Fruit fly (Drosophila melanogaster) whole organism, adult: Measurements from ENCODE around the gene Eig71Eg.

Source experiments
- CG1620 ChIP-seq: fragments of 200-800 bp; sonication (Bioruptor generic); optimal IDR thresholded peaks from 2 replicates; lab custom pipeline; 2016; ENCODE audit warnings: missing biosample characterization, missing genetic modification characterization
- Crg-1 ChIP-seq: fragments of 200-800 bp; sonication (Bioruptor generic); optimal IDR thresholded peaks from 2 replicates; lab custom pipeline; 2016; ENCODE audit warnings: missing biosample characterization, missing genetic modification characterization
- Hr96 ChIP-seq: fragments of 200-800 bp; sonication (Bioruptor generic); optimal IDR thresholded peaks from 2 replicates; lab custom pipeline; 2016; ENCODE audit warnings: missing biosample characterization, missing genetic modification characterization

DNA sequence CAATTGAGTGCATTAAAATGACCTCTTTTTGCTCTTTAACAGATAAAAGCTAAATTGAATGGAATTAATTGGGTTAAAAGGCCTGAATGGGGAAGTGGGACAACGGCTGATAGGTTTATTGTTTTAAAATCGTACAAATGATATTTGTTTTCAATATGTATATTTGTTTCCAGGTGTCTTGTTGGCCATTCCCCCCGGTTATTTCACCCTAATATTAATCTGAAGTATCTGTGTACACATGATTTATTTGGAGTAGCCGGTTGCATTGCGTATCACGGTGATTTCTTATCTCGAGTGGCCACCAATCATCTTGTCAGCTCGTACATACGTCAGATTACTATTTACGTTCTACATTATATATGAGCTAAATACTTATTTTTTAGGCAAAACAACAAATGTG is 21.1 kb upstream of the Eig71Eg start:
- TF ChIP-seq Crg-1 (no peak), CG1620 (GFP tag; lab: Kevin White, UChicago) (no peak), Hr96 (no peak)
